Fruit fly (Drosophila melanogaster) whole organism, embryonic: ENCODE results near the gene wrd.
A peak's percentile ranks its signal among the peaks of the same experiment; 100 is the strongest.

Experiments
- CG10543 ChIP-seq: fragments of 200-800 bp; sonication (Bioruptor generic); optimal IDR thresholded peaks from 3 replicates; lab custom pipeline; 2017; ENCODE audit warnings: missing biosample characterization, mild to moderate bottlenecking, missing genetic modification characterization, moderate library complexity
- CG11398 ChIP-seq: fragments of 200-800 bp; sonication (Bioruptor generic); optimal IDR thresholded peaks from 2 replicates; lab custom pipeline; 2016; ENCODE audit warnings: missing biosample characterization, missing genetic modification characterization
- CG11696 ChIP-seq: fragments of 200-800 bp; sonication (Bioruptor generic); IDR thresholded peaks from 2 replicates; pipeline ENCODE4 v1.3.6; 2022; ENCODE audit warnings: missing biosample characterization, missing genetic modification characterization
- CG1233 ChIP-seq: fragments of 200-800 bp; sonication (Bioruptor generic); optimal IDR thresholded peaks from 4 replicates; lab custom pipeline; 2018; ENCODE audit warnings: missing biosample characterization, mild to moderate bottlenecking, missing genetic modification characterization
- CG13775 ChIP-seq: fragments of 200-800 bp; sonication (Bioruptor generic); optimal IDR thresholded peaks from 3 replicates; lab custom pipeline; 2017; ENCODE audit warnings: missing biosample characterization, mild to moderate bottlenecking, missing genetic modification characterization
- CG14050 ChIP-seq: fragments of 200-800 bp; sonication (Bioruptor generic); IDR thresholded peaks from 3 replicates; pipeline ENCODE4 v1.3.6; 2022; ENCODE audit warnings: missing biosample characterization, missing genetic modification characterization
- CG17186 ChIP-seq: fragments of 200-800 bp; sonication (Bioruptor generic); optimal IDR thresholded peaks from 3 replicates; lab custom pipeline; 2017; ENCODE audit warnings: missing biosample characterization, missing genetic modification reagents, missing genetic modification characterization
- CG17359 ChIP-seq: fragments of 200-800 bp; sonication (Bioruptor generic); optimal IDR thresholded peaks from 3 replicates; lab custom pipeline; 2018; ENCODE audit warnings: missing biosample characterization, mild to moderate bottlenecking, missing genetic modification characterization, moderate library complexity
- CG17912 ChIP-seq: fragments of 200-800 bp; sonication (Bioruptor generic); optimal IDR thresholded peaks from 2 replicates; lab custom pipeline; 2018; ENCODE audit warnings: missing biosample characterization, mild to moderate bottlenecking, missing genetic modification characterization
- CG2120 ChIP-seq: fragments of 200-800 bp; sonication (Bioruptor generic); optimal IDR thresholded peaks from 3 replicates; lab custom pipeline; 2016; ENCODE audit warnings: missing biosample characterization, missing genetic modification characterization
- CG2199 ChIP-seq: fragments of 200-800 bp; sonication (Bioruptor generic); IDR thresholded peaks from 3 replicates; pipeline ENCODE4 v1.3.6; 2022; ENCODE audit warnings: missing biosample characterization, missing genetic modification characterization
- CG3163 ChIP-seq: fragments of 200-800 bp; sonication (Bioruptor generic); optimal IDR thresholded peaks from 3 replicates; lab custom pipeline; 2016; ENCODE audit warnings: missing biosample characterization, missing genetic modification characterization
- CG3847 ChIP-seq: fragments of 200-800 bp; sonication (Bioruptor generic); IDR thresholded peaks from 2 replicates; pipeline ENCODE4 v1.3.6; 2022; ENCODE audit warnings: missing biosample characterization, missing genetic modification characterization
- CG4707 ChIP-seq: fragments of 200-800 bp; sonication (Bioruptor generic); optimal IDR thresholded peaks from 2 replicates; lab custom pipeline; 2018; ENCODE audit warnings: missing biosample characterization, mild to moderate bottlenecking, missing genetic modification characterization, moderate library complexity
- CG6175 ChIP-seq: fragments of 200-800 bp; sonication (Bioruptor generic); IDR thresholded peaks from 3 replicates; pipeline ENCODE4 v1.3.6; 2022; ENCODE audit warnings: missing biosample characterization, missing genetic modification characterization
- CG8388 ChIP-seq: fragments of 200-800 bp; sonication (Bioruptor generic); optimal IDR thresholded peaks from 2 replicates; lab custom pipeline; 2019; ENCODE audit warnings: missing biosample characterization, mild to moderate bottlenecking, missing genetic modification characterization, moderate library complexity
- CG9727 ChIP-seq: fragments of 200-800 bp; sonication (Bioruptor generic); optimal IDR thresholded peaks from 3 replicates; lab custom pipeline; 2017; ENCODE audit warnings: missing biosample characterization, mild to moderate bottlenecking, missing genetic modification characterization
- CG9817 ChIP-seq: fragments of 200-800 bp; sonication (Bioruptor generic); optimal IDR thresholded peaks from 2 replicates; lab custom pipeline; 2018; ENCODE audit warnings: missing biosample characterization, mild to moderate bottlenecking, missing genetic modification characterization, moderate library complexity
- CG9876 ChIP-seq: fragments of 200-800 bp; sonication (Bioruptor generic); optimal IDR thresholded peaks from 2 replicates; lab custom pipeline; 2016; ENCODE audit warnings: missing biosample characterization, missing genetic modification characterization
- CHES-1-like ChIP-seq: fragments of 200-800 bp; sonication (Bioruptor generic); optimal IDR thresholded peaks from 2 replicates; lab custom pipeline; 2016; ENCODE audit warnings: missing biosample characterization, missing genetic modification characterization
- CoRest ChIP-seq: fragments of 200-800 bp; sonication (Bioruptor generic); optimal IDR thresholded peaks from 3 replicates; lab custom pipeline; 2018; ENCODE audit warnings: missing biosample characterization, mild to moderate bottlenecking, missing genetic modification characterization, moderate library complexity
- Dek ChIP-seq: fragments of 200-800 bp; sonication (Bioruptor generic); optimal IDR thresholded peaks from 3 replicates; lab custom pipeline; 2019; ENCODE audit warnings: missing biosample characterization, mild to moderate bottlenecking, missing genetic modification characterization, moderate library complexity
- Dip2 ChIP-seq: fragments of 200-800 bp; sonication (Bioruptor generic); IDR thresholded peaks from 2 replicates; pipeline ENCODE4 v1.3.6; 2022; ENCODE audit warnings: missing biosample characterization, missing genetic modification characterization
- Eip74EF ChIP-seq, 2 experiments: fragments of 200-800 bp in 1 of 2; fragments of >200 bp in 1 of 2; sonication (Bioruptor generic) in 1 of 2; optimal IDR thresholded peaks; 2 replicates each; lab custom pipeline; 2017 to 2019; ENCODE audit warnings: missing biosample characterization in 2 of 2, missing genetic modification characterization in 2 of 2, mild to moderate bottlenecking in 1 of 2, moderate library complexity in 1 of 2
- Elba2 ChIP-seq: fragments of 200-800 bp; sonication (Bioruptor generic); optimal IDR thresholded peaks from 3 replicates; lab custom pipeline; 2016; ENCODE audit warnings: missing biosample characterization, missing genetic modification characterization
- HHEX ChIP-seq: fragments of 200-800 bp; sonication (Bioruptor generic); optimal IDR thresholded peaks from 3 replicates; lab custom pipeline; 2017; ENCODE audit warnings: missing biosample characterization, mild to moderate bottlenecking, missing genetic modification characterization, missing genetic modification reagents
- Hr39 ChIP-seq: fragments of >200 bp; optimal IDR thresholded peaks from 2 replicates; lab custom pipeline; 2017
- MESR4 ChIP-seq: fragments of 200-800 bp; sonication (Bioruptor generic); optimal IDR thresholded peaks from 2 replicates; lab custom pipeline; 2018; ENCODE audit warnings: missing biosample characterization, mild to moderate bottlenecking, missing genetic modification characterization, moderate library complexity
- Mes4 ChIP-seq: fragments of 200-800 bp; sonication (Bioruptor generic); optimal IDR thresholded peaks from 2 replicates; lab custom pipeline; 2016; ENCODE audit warnings: missing biosample characterization, missing genetic modification characterization
- Poxn ChIP-seq: fragments of 200-800 bp; sonication (Bioruptor generic); IDR thresholded peaks from 2 replicates; pipeline ENCODE4 v1.3.6; 2022; ENCODE audit warnings: missing biosample characterization, missing genetic modification characterization
- Ptx1 ChIP-seq: fragments of 200-800 bp; sonication (Bioruptor generic); IDR thresholded peaks from 2 replicates; pipeline ENCODE4 v1.3.6; 2022; ENCODE audit warnings: missing biosample characterization, missing genetic modification characterization
- Spps ChIP-seq: fragments of 200-800 bp; sonication (Bioruptor generic); optimal IDR thresholded peaks from 2 replicates; lab custom pipeline; 2018; ENCODE audit warnings: missing biosample characterization, mild to moderate bottlenecking, missing genetic modification characterization
- Tbp ChIP-seq: fragments of >200 bp; optimal IDR thresholded peaks from 2 replicates; lab custom pipeline; 2018; ENCODE audit warnings: missing biosample characterization, missing genetic modification characterization
- Xrp1 ChIP-seq: fragments of 200-800 bp; sonication (Bioruptor generic); IDR thresholded peaks from 2 replicates; pipeline ENCODE4 v1.3.6; 2022; ENCODE audit warnings: missing biosample characterization, missing genetic modification characterization
- ab ChIP-seq: fragments of 200-800 bp; sonication (Bioruptor generic); optimal IDR thresholded peaks from 2 replicates; lab custom pipeline; 2016; ENCODE audit warnings: missing biosample characterization, missing genetic modification characterization
- aop ChIP-seq: fragments of 200-800 bp; sonication (Bioruptor generic); IDR thresholded peaks from 2 replicates; pipeline ENCODE4 v1.3.6; 2022; ENCODE audit warnings: missing biosample characterization, missing genetic modification characterization
- ap ChIP-seq: fragments of 200-800 bp; sonication (Bioruptor generic); IDR thresholded peaks from 2 replicates; pipeline ENCODE4 v1.3.6; 2022; ENCODE audit warnings: missing biosample characterization, missing genetic modification characterization
- ash1 ChIP-seq: fragments of 200-800 bp; sonication (Bioruptor generic); optimal IDR thresholded peaks from 2 replicates; lab custom pipeline; 2018; ENCODE audit warnings: missing biosample characterization, mild to moderate bottlenecking, missing genetic modification characterization
- az2 ChIP-seq: fragments of 200-800 bp; sonication (Bioruptor generic); optimal IDR thresholded peaks from 3 replicates; lab custom pipeline; 2016; ENCODE audit warnings: missing biosample characterization, missing genetic modification characterization
- chif ChIP-seq, 2 experiments: fragments of 200-800 bp; sonication (Bioruptor generic); optimal IDR thresholded peaks; 3 replicates each; lab custom pipeline; 2016; ENCODE audit warnings: missing biosample characterization in 2 of 2, missing genetic modification characterization in 2 of 2
- disco-r ChIP-seq: fragments of 200-800 bp; sonication (Bioruptor generic); optimal IDR thresholded peaks from 2 replicates; lab custom pipeline; 2016; ENCODE audit warnings: missing biosample characterization, missing genetic modification characterization
- fd3F ChIP-seq: fragments of 200-800 bp; sonication (Bioruptor generic); optimal IDR thresholded peaks from 2 replicates; lab custom pipeline; 2018; ENCODE audit warnings: missing biosample characterization, mild to moderate bottlenecking, missing genetic modification characterization, moderate library complexity
- gcm ChIP-seq: fragments of 200-800 bp; sonication (Bioruptor generic); optimal IDR thresholded peaks from 2 replicates; lab custom pipeline; 2019; ENCODE audit warnings: missing biosample characterization, mild to moderate bottlenecking, missing genetic modification characterization, moderate library complexity
- hth ChIP-seq: fragments of >200 bp; optimal IDR thresholded peaks from 2 replicates; lab custom pipeline; 2017; ENCODE audit warnings: inconsistent platforms
- maf-S ChIP-seq: fragments of 200-800 bp; sonication (Bioruptor generic); optimal IDR thresholded peaks from 2 replicates; lab custom pipeline; 2016; ENCODE audit warnings: missing biosample characterization, missing genetic modification characterization
- oc ChIP-seq: fragments of 200-800 bp; sonication (Bioruptor generic); optimal IDR thresholded peaks from 2 replicates; lab custom pipeline; 2018; ENCODE audit warnings: missing biosample characterization, mild to moderate bottlenecking, missing genetic modification characterization, moderate library complexity
- p53 ChIP-seq: fragments of 200-800 bp; sonication (Bioruptor generic); optimal IDR thresholded peaks from 2 replicates; lab custom pipeline; 2016; ENCODE audit warnings: missing biosample characterization, missing genetic modification characterization
- pb ChIP-seq: fragments of 200-800 bp; sonication (Bioruptor generic); optimal IDR thresholded peaks from 3 replicates; lab custom pipeline; 2016; ENCODE audit warnings: missing biosample characterization, missing genetic modification characterization
- pfk ChIP-seq: fragments of 200-800 bp; sonication (Bioruptor generic); optimal IDR thresholded peaks from 2 replicates; lab custom pipeline; 2018; ENCODE audit warnings: missing biosample characterization, mild to moderate bottlenecking, missing genetic modification characterization, moderate library complexity
- pita ChIP-seq: fragments of 200-800 bp; sonication (Bioruptor generic); optimal IDR thresholded peaks from 2 replicates; lab custom pipeline; 2017; ENCODE audit warnings: missing biosample characterization, mild to moderate bottlenecking, missing genetic modification characterization
- psq ChIP-seq: fragments of 200-800 bp; sonication (Bioruptor generic); optimal IDR thresholded peaks from 2 replicates; lab custom pipeline; 2017; ENCODE audit warnings: missing biosample characterization, missing genetic modification characterization
- zen ChIP-seq: fragments of 200-800 bp; sonication (Bioruptor generic); optimal IDR thresholded peaks from 3 replicates; lab custom pipeline; 2018; ENCODE audit warnings: missing biosample characterization, mild to moderate bottlenecking, missing genetic modification characterization, moderate library complexity

Gene wrd

DNA sequence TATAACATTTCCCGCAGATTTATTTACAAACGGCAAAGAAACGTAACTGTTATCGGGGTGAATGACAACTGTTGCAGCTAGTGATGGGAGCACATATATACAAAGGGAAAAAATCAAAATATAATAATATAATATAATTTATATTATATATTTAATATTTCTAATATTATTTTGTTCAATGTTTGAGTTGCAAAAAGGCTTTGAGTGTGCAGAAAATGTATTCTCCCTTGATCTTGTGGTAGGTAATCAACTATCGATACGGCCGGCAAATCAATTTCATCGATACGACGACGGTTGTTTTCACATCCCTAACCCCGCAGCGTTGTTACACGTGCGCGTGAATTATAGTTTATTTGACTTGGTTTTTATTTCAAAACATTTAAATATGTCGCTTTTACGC, 55.9 kb downstream of the wrd start, which contains the start of the genes mTerf5 and Non3 (continued):
- TF ChIP-seq pfk (GFP tag; lab: Kevin White, UChicago) (no peak), CG11696 (GFP tag; lab: Robert Waterston, UW) (no peak), gcm (GFP tag; lab: Kevin White, UChicago) (peak; percentile 73), aop (GFP tag; lab: Robert Waterston, UW) (no peak), ab (GFP tag; lab: Kevin White, UChicago) (no peak), CG13775 (GFP tag; lab: Kevin White, UChicago) (peak; percentile 83), CG9876 (GFP tag; lab: Kevin White, UChicago) (no peak), Hr39 (no peak), CG2199 (no peak), hth (no peak), az2 (GFP tag; lab: Kevin White, UChicago) (peak; percentile 49), psq (GFP tag; lab: Kevin White, UChicago) (peak; percentile 41), CG14050 (GFP tag; lab: Robert Waterston, UW) (no peak), disco-r (GFP tag; lab: Kevin White, UChicago) (no peak), Mes4 (GFP tag; lab: Kevin White, UChicago) (no peak), Dip2 (GFP tag; lab: Robert Waterston, UW) (no peak), Ptx1 (peak; percentile 59), Spps (tag; lab: Kevin White, UChicago) (peak; percentile 16), zen (peak; percentile 67), p53 (GFP tag; lab: Kevin White, UChicago) (no peak), MESR4 (GFP tag; lab: Kevin White, UChicago) (peak; percentile 36), HHEX (peak; percentile 40), CG9727 (GFP tag; lab: Kevin White, UChicago) (peak; percentile 60), Tbp (GFP tag; lab: Kevin White, UChicago) (no peak), fd3F (GFP tag; lab: Kevin White, UChicago) (peak; percentile 23), CG11398 (GFP tag; lab: Kevin White, UChicago) (no peak), pb (peak; percentile 14), CG9817 (tag; lab: Kevin White, UChicago) (peak; percentile 68), CG6175 (GFP tag; lab: Robert Waterston, UW) (no peak), chif (GFP tag; optimal IDR thresholded peaks at IDR 0.05; lab: Kevin White, UChicago) (no peak), CG17359 (peak; percentile 38), CG2120 (GFP tag; lab: Kevin White, UChicago) (peak; percentile 63), CG1233 (GFP tag; lab: Kevin White, UChicago) (no peak), ash1 (GFP tag; lab: Kevin White, UChicago) (no peak), CG3163 (GFP tag; lab: Kevin White, UChicago) (no peak), CG17912 (GFP tag; lab: Kevin White, UChicago) (peak; percentile 22), Elba2 (no peak), CG8388 (GFP tag; lab: Kevin White, UChicago) (peak; percentile 61), Poxn (GFP tag; lab: Robert Waterston, UW) (no peak), CG10543 (GFP tag; lab: Kevin White, UChicago) (peak; percentile 33), Eip74EF (GFP tag; optimal IDR thresholded peaks at IDR 0.05; lab: Kevin White, UChicago) (no peak), CG3847 (GFP tag; lab: Robert Waterston, UW) (peak; percentile 54), CHES-1-like (GFP tag; lab: Kevin White, UChicago) (no peak), CoRest (tag; lab: Kevin White, UChicago) (peak; percentile 69), pita (GFP tag; lab: Kevin White, UChicago) (no peak), maf-S (GFP tag; lab: Kevin White, UChicago) (no peak), oc (no peak), Dek (peak; percentile 36), Xrp1 (peak; percentile 73), ap (no peak), CG17186 (GFP tag; lab: Kevin White, UChicago) (peak; percentile 33), CG4707 (no peak)
